Worm (Caenorhabditis elegans): ENCODE results near the gene isw-1.

The isw-1 gene

ce11 chrIII:6740072-6740471 is 30.2 kb upstream of the isw-1 start:
- TF ChIP-seq ceh-31 (tag; optimal IDR thresholded peaks at IDR 0.05), result no peak
- TF ChIP-seq ahr-1 (tag; optimal IDR thresholded peaks at IDR 0.05), result no peak
- TF ChIP-seq ceh-19 (GFP tag; optimal IDR thresholded peaks at IDR 0.05), result no peak
- no peak for TF ChIP-seq eyg-1 (tag; optimal IDR thresholded peaks at IDR 0.05)

ce11 chrIII:6736971-6737370 is 27.1 kb upstream of the isw-1 start, which contains the start of gene K07E12.2:
Gene K07E12.2 (plus strand): TSS chrIII:6737271.
- no peak for TF ChIP-seq unc-86 (tag; optimal IDR thresholded peaks at IDR 0.05)
- TF ChIP-seq unc-42 (tag; optimal IDR thresholded peaks at IDR 0.05), result no peak
- TF ChIP-seq dve-1 (tag; optimal IDR thresholded peaks at IDR 0.05), result no peak
- TF ChIP-seq sox-4 (tag; optimal IDR thresholded peaks at IDR 0.05), result no peak
- TF ChIP-seq eyg-1 (tag; optimal IDR thresholded peaks at IDR 0.05), result no peak
- no peak for TF ChIP-seq ceh-31 (tag; optimal IDR thresholded peaks at IDR 0.05)
- no peak for TF ChIP-seq tbx-7 (tag; optimal IDR thresholded peaks at IDR 0.05)
- TF ChIP-seq elt-2 (tag; optimal IDR thresholded peaks at IDR 0.05), result no peak
- no peak for TF ChIP-seq ceh-6 (GFP tag; optimal IDR thresholded peaks at IDR 0.05)
- TF ChIP-seq ttx-3 (tag; optimal IDR thresholded peaks at IDR 0.05), result no peak
- TF ChIP-seq ceh-30 (tag; optimal IDR thresholded peaks at IDR 0.05), result no peak
- TF ChIP-seq ceh-24 (tag; optimal IDR thresholded peaks at IDR 0.05), result no peak

ce11 chrIII:6736566-6736965 is 26.7 kb upstream of the isw-1 start, which contains the start of gene Y102E9.6:
Gene Y102E9.6 (minus strand): TSS chrIII:6736666.
- TF ChIP-seq hlh-6 (tag; optimal IDR thresholded peaks at IDR 0.05) (no peak), ets-4 (tag; optimal IDR thresholded peaks at IDR 0.05) (no peak)

- no peak for TF ChIP-seq T23F11.4 (GFP tag; optimal IDR thresholded peaks at IDR 0.05)
- no peak for TF ChIP-seq sox-4 (tag; optimal IDR thresholded peaks at IDR 0.05)
- no peak for TF ChIP-seq ahr-1 (tag; optimal IDR thresholded peaks at IDR 0.05)
- no peak for TF ChIP-seq ceh-22 (tag; optimal IDR thresholded peaks at IDR 0.05)
- no peak for TF ChIP-seq pat-9 (tag; optimal IDR thresholded peaks at IDR 0.05)
- TF ChIP-seq zip-5 (tag; optimal IDR thresholded peaks at IDR 0.05), result no peak
- no peak for TF ChIP-seq pros-1 (tag; optimal IDR thresholded peaks at IDR 0.05)
- TF ChIP-seq lin-11 (tag; optimal IDR thresholded peaks at IDR 0.05), result no peak
- TF ChIP-seq mec-3 (tag; optimal IDR thresholded peaks at IDR 0.05; ENCODE audit: borderline replicate concordance), result no peak
- no peak for TF ChIP-seq ceh-34 (tag; optimal IDR thresholded peaks at IDR 0.05)
- no peak for TF ChIP-seq rnt-1 (tag; optimal IDR thresholded peaks at IDR 0.05)
- no peak for TF ChIP-seq ceh-31 (tag; optimal IDR thresholded peaks at IDR 0.05)
- TF ChIP-seq pha-2 (tag; optimal IDR thresholded peaks at IDR 0.05), result no peak
- no peak for TF ChIP-seq elt-2 (tag; optimal IDR thresholded peaks at IDR 0.05)
- no peak for TF ChIP-seq unc-86 (tag; optimal IDR thresholded peaks at IDR 0.05)
- no peak for TF ChIP-seq K09A11.1 (tag; optimal IDR thresholded peaks at IDR 0.05; ENCODE audit: insufficient read depth)
Observed at ce11 chrIII:6734420-6734819, 24.5 kb upstream of the isw-1 start, which contains the start of gene Y102E9.3. Gene Y102E9.3 (minus strand): TSS chrIII:6734520.

ce11 chrIII:6731285-6731684 is 21.4 kb upstream of the isw-1 start:
- TF ChIP-seq ceh-18 (tag; optimal IDR thresholded peaks at IDR 0.05), result no peak
- no peak for TF ChIP-seq hlh-13 (GFP tag; optimal IDR thresholded peaks at IDR 0.05)
- no peak for TF ChIP-seq ceh-31 (tag; optimal IDR thresholded peaks at IDR 0.05)
- no peak for TF ChIP-seq ceh-22 (tag; optimal IDR thresholded peaks at IDR 0.05)
- no peak for TF ChIP-seq Y22D7AL.16 (tag; optimal IDR thresholded peaks at IDR 0.05)
- TF ChIP-seq ahr-1 (tag; optimal IDR thresholded peaks at IDR 0.05), result no peak
- no peak for TF ChIP-seq pha-2 (tag; optimal IDR thresholded peaks at IDR 0.05)
- TF ChIP-seq C08G9.2 (tag; optimal IDR thresholded peaks at IDR 0.05), result no peak
- TF ChIP-seq elt-2 (tag; optimal IDR thresholded peaks at IDR 0.05), result no peak
- no peak for TF ChIP-seq T23F11.4 (GFP tag; optimal IDR thresholded peaks at IDR 0.05)
- TF ChIP-seq hlh-15 (tag; optimal IDR thresholded peaks at IDR 0.05), result no peak
- TF ChIP-seq pros-1 (tag; optimal IDR thresholded peaks at IDR 0.05), result no peak
- TF ChIP-seq K02D7.2 (tag; optimal IDR thresholded peaks at IDR 0.05), result no peak
- no peak for TF ChIP-seq ceh-30 (tag; optimal IDR thresholded peaks at IDR 0.05)
- TF ChIP-seq eyg-1 (tag; optimal IDR thresholded peaks at IDR 0.05), result no peak
- no peak for TF ChIP-seq tbx-2 (tag; optimal IDR thresholded peaks at IDR 0.05)
- no peak for TF ChIP-seq ref-2 (tag; optimal IDR thresholded peaks at IDR 0.05)
- no peak for TF ChIP-seq ceh-45 (GFP tag; IDR thresholded peaks at IDR 0.05)
- TF ChIP-seq unc-3 (GFP tag; conservative IDR thresholded peaks at IDR 0.05), result no peak
- TF ChIP-seq unc-3 (tag; optimal IDR thresholded peaks at IDR 0.05), result no peak
- no peak for TF ChIP-seq pax-1 (tag; optimal IDR thresholded peaks at IDR 0.05)
